Worm (Caenorhabditis elegans) whole organism, L2 larva: ENCODE results near the gene C52E4.7.

ENCODE experiments used
- C34F6.9 ChIP-seq: fragments of 150-350 bp; optimal IDR thresholded peaks from 2 replicates; lab custom pipeline; 2014; ENCODE audit warnings: missing biosample characterization, missing genetic modification characterization
- R02D3.7 ChIP-seq: fragments of 150-350 bp; optimal IDR thresholded peaks from 2 replicates; lab custom pipeline; 2014; ENCODE audit warnings: missing biosample characterization, missing genetic modification characterization
- Y55F3AM.14 ChIP-seq: fragments of 200-800 bp; sonication (Bioruptor generic); optimal IDR thresholded peaks from 2 replicates; lab custom pipeline; 2018; ENCODE audit warnings: mild to moderate bottlenecking, missing genetic modification characterization, missing compliant biosample characterization
- ZK546.5 ChIP-seq: sonication (generic microtip); optimal IDR thresholded peaks from 2 replicates; lab custom pipeline; 2017; ENCODE audit warnings: missing biosample characterization, missing genetic modification characterization
- alr-1 ChIP-seq: fragments of 150-350 bp; optimal IDR thresholded peaks from 2 replicates; lab custom pipeline; 2014; ENCODE audit warnings: missing biosample characterization, missing genetic modification characterization
- aly-2 ChIP-seq: fragments of 150-350 bp; optimal IDR thresholded peaks from 2 replicates; lab custom pipeline; 2014; ENCODE audit warnings: missing biosample characterization, missing genetic modification characterization
- ama-1 ChIP-seq: fragments of 150-350 bp; optimal IDR thresholded peaks from 2 replicates; lab custom pipeline; 2018; ENCODE audit warnings: inconsistent platforms
- blmp-1 ChIP-seq: sonication (generic microtip); optimal IDR thresholded peaks from 2 replicates; lab custom pipeline; 2017; ENCODE audit warnings: missing genetic modification characterization, mild to moderate bottlenecking, missing compliant biosample characterization, antibody characterized with exemption, moderate library complexity; ENCODE audit not compliant: insufficient read depth
- crh-2 ChIP-seq: sonication (generic microtip); optimal IDR thresholded peaks from 2 replicates; lab custom pipeline; 2017; ENCODE audit warnings: missing biosample characterization, missing genetic modification characterization
- dmd-4 ChIP-seq: sonication (generic microtip); optimal IDR thresholded peaks from 2 replicates; lab custom pipeline; 2017; ENCODE audit warnings: missing biosample characterization, missing genetic modification characterization
- egl-27 ChIP-seq: sonication (generic microtip); optimal IDR thresholded peaks from 3 replicates; lab custom pipeline; 2017; ENCODE audit warnings: missing biosample characterization, missing genetic modification reagents, missing genetic modification characterization
- elt-1 ChIP-seq: fragments of 150-350 bp; optimal IDR thresholded peaks from 2 replicates; lab custom pipeline; 2014; ENCODE audit warnings: missing biosample characterization, missing genetic modification characterization
- elt-3 ChIP-seq: sonication (generic microtip); optimal IDR thresholded peaks from 2 replicates; lab custom pipeline; 2017; ENCODE audit warnings: missing biosample characterization, missing genetic modification characterization
- fos-1 ChIP-seq: fragments of 150-350 bp; optimal IDR thresholded peaks from 2 replicates; lab custom pipeline; 2014; ENCODE audit warnings: missing biosample characterization, missing genetic modification characterization
- gmeb-1 ChIP-seq: fragments of 150-350 bp; optimal IDR thresholded peaks from 2 replicates; lab custom pipeline; 2014; ENCODE audit warnings: missing biosample characterization, missing genetic modification characterization
- lin-11 ChIP-seq: fragments of 150-350 bp; sonication (generic microtip); optimal IDR thresholded peaks from 2 replicates; lab custom pipeline; 2014; ENCODE audit warnings: missing biosample characterization, missing genetic modification characterization, inconsistent platforms, mixed read lengths
- lin-39 ChIP-seq: fragments of 150-350 bp; optimal IDR thresholded peaks from 2 replicates; lab custom pipeline; 2014; ENCODE audit warnings: missing biosample characterization, missing genetic modification reagents, missing genetic modification characterization
- lsy-2 ChIP-seq, 2 experiments: fragments of 150-350 bp in 1 of 2; sonication (generic microtip) in 1 of 2; optimal IDR thresholded peaks; 2 replicates each; lab custom pipeline; 2014 to 2017; ENCODE audit warnings: missing biosample characterization in 2 of 2, missing genetic modification characterization in 2 of 2
- mab-5 ChIP-seq: fragments of 150-350 bp; optimal IDR thresholded peaks from 2 replicates; lab custom pipeline; 2014; ENCODE audit warnings: missing biosample characterization, missing genetic modification characterization
- mdl-1 ChIP-seq, 2 experiments: fragments of 150-350 bp in 1 of 2; sonication (generic microtip) in 1 of 2; optimal IDR thresholded peaks; 2 replicates each; lab custom pipeline; 2017; ENCODE audit warnings: missing biosample characterization in 2 of 2, missing genetic modification characterization in 2 of 2
- nhr-10 ChIP-seq: sonication (generic microtip); optimal IDR thresholded peaks from 2 replicates; lab custom pipeline; 2017; ENCODE audit warnings: missing biosample characterization, missing genetic modification characterization
- nhr-11 ChIP-seq: fragments of 150-350 bp; optimal IDR thresholded peaks from 2 replicates; lab custom pipeline; 2014; ENCODE audit warnings: missing biosample characterization, missing genetic modification characterization
- nhr-12 ChIP-seq: fragments of 150-350 bp; optimal IDR thresholded peaks from 2 replicates; lab custom pipeline; 2014; ENCODE audit warnings: missing biosample characterization, missing genetic modification characterization
- nhr-129 ChIP-seq: fragments of 150-350 bp; optimal IDR thresholded peaks from 2 replicates; lab custom pipeline; 2014; ENCODE audit warnings: missing biosample characterization, missing genetic modification characterization
- nhr-23 ChIP-seq: fragments of 150-350 bp; optimal IDR thresholded peaks from 2 replicates; lab custom pipeline; 2014; ENCODE audit warnings: missing biosample characterization, missing genetic modification reagents, missing genetic modification characterization
- nhr-237 ChIP-seq: fragments of 150-350 bp; optimal IDR thresholded peaks from 2 replicates; lab custom pipeline; 2014; ENCODE audit warnings: missing biosample characterization, missing genetic modification characterization
- nhr-77 ChIP-seq: fragments of 150-350 bp; optimal IDR thresholded peaks from 2 replicates; lab custom pipeline; 2014; ENCODE audit warnings: missing biosample characterization, missing genetic modification characterization
- peb-1 ChIP-seq: fragments of 150-350 bp; optimal IDR thresholded peaks from 2 replicates; lab custom pipeline; 2014; ENCODE audit warnings: missing biosample characterization, missing genetic modification characterization
- sem-4 ChIP-seq: fragments of 150-350 bp; optimal IDR thresholded peaks from 2 replicates; lab custom pipeline; 2014; ENCODE audit warnings: missing biosample characterization, missing genetic modification reagents, missing genetic modification characterization
- skn-1 ChIP-seq: sonication (generic microtip); optimal IDR thresholded peaks from 2 replicates; lab custom pipeline; 2017; ENCODE audit warnings: missing biosample characterization, missing genetic modification characterization
- sma-3 ChIP-seq: sonication (generic microtip); optimal IDR thresholded peaks from 2 replicates; lab custom pipeline; 2016; ENCODE audit warnings: missing genetic modification reagents, missing genetic modification characterization, missing compliant biosample characterization
- sma-9 ChIP-seq, 2 experiments: fragments of 150-350 bp in 1 of 2; sonication (generic microtip) in 1 of 2; optimal IDR thresholded peaks; 2 replicates each; lab custom pipeline; 2014 to 2016; ENCODE audit warnings: missing genetic modification characterization in 2 of 2, mild to moderate bottlenecking in 1 of 2, missing biosample characterization in 1 of 2, missing compliant biosample characterization in 1 of 2, missing genetic modification reagents in 1 of 2, moderate library complexity in 1 of 2
- snpc-4 ChIP-seq: fragments of 150-350 bp; optimal IDR thresholded peaks from 2 replicates; lab custom pipeline; 2014; ENCODE audit warnings: missing biosample characterization, missing genetic modification characterization
- unc-39 ChIP-seq: fragments of 150-350 bp; optimal IDR thresholded peaks from 2 replicates; lab custom pipeline; 2014; ENCODE audit warnings: missing biosample characterization, missing genetic modification characterization
- unc-55 ChIP-seq: fragments of 150-350 bp; sonication (generic microtip); optimal IDR thresholded peaks from 3 replicates; lab custom pipeline; 2014; ENCODE audit warnings: missing biosample characterization, missing genetic modification reagents, missing genetic modification characterization
- unc-62 ChIP-seq: fragments of 150-350 bp; optimal IDR thresholded peaks from 2 replicates; lab custom pipeline; 2014; ENCODE audit warnings: missing biosample characterization, missing genetic modification reagents, missing genetic modification characterization
- ztf-1 ChIP-seq: fragments of 200-800 bp; sonication (Bioruptor generic); conservative IDR thresholded peaks from 2 replicates; pipeline ENCODE4 v1.3.6; 2022; ENCODE audit warnings: missing genetic modification characterization, missing compliant biosample characterization
- ztf-11 ChIP-seq: sonication (generic microtip); optimal IDR thresholded peaks from 2 replicates; lab custom pipeline; 2017; ENCODE audit warnings: missing biosample characterization, missing genetic modification characterization

Gene C52E4.7

DNA sequence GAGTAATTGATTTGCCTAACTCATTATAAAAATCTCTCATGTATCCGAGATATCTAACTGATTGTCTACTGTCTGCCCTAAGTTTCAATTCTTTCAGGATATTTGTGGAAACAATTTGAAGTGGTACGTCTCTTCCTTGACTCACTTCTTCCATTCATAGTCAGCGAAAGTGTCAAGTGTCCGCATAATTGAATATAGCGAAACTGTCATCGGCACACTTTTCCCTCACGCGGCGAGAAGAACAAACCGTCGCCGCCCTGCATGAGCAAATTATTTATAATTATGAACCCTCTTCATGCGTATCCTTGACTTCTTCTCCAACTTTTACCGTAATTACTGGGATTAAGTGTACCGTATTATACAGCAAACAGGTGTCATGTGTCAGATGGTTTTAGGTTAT lies 45.5 kb upstream of the C52E4.7 start:
- TF ChIP-seq unc-39 (tag; lab: Kevin White, UChicago) (no peak), alr-1 (no peak), lin-11 (no peak), dmd-4 (tag; lab: Kevin White, UChicago) (no peak), ama-1 (lab: Kevin White, UChicago) (no peak), ZK546.5 (tag; lab: Kevin White, UChicago) (no peak), unc-62 (GFP tag; lab: Kevin White, UChicago) (no peak), sem-4 (no peak), elt-1 (tag; lab: Kevin White, UChicago) (no peak), gmeb-1 (tag; lab: Kevin White, UChicago) (no peak), C34F6.9 (tag; lab: Kevin White, UChicago) (no peak), sma-3 (GFP tag; lab: Kevin White, UChicago) (no peak), aly-2 (no peak), unc-55 (GFP tag; lab: Kevin White, UChicago) (no peak), skn-1 (tag; lab: Kevin White, UChicago) (no peak)

DNA sequence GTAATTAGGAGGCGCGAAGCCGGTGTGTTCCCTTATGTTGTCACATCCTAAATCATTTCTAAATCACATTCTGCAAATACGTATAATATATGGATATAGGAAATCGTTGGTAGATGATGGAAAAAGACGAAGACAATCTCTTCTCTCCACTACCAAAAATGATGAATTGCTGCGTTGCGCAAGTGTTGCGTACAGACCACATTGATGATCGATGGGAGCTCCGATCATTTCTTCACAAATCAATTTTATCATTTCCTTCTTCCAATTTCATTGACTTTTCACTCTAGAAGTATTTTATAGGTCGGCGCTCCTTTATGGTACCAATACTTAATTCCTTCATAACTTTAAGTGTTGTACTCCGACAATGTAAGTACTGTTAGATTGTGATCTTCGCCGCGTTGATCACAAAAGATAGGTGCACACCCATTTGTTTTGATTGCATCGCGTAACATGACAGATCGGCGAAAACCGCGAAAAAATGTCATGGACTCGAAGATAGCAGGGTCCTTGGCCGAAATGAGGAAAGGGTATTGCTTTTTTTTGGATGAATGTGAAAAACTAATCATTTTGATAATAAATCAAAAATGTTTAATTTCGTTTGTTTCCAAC lies 44.5 kb upstream of the C52E4.7 start:
- TF ChIP-seq lsy-2 (tag; optimal IDR thresholded peaks at IDR 0.05; lab: Kevin White, UChicago): no peak
- TF ChIP-seq elt-1 (tag; lab: Kevin White, UChicago): peak; percentile 24
- TF ChIP-seq, all 48 proteins: peak for 1

DNA sequence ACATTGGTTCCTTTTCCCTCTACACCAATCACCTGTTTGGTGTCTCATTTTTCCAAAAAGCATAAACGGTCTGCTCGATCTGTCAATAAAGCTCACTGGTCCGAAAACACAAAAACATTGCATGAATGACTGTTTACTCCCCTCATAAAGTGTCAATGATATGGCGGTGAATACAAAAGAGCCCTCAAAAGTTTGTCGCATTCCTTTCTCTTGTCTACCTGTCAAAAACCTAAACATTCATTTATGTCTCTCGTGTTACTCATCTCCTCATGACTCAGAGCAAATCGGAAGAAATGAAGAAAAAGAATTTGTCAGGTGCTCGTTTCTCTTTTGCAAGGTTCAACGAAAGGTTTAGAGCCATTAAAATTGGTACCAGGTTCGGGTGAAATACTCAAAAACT lies 42.9 kb upstream of the C52E4.7 start:
- no peak for TF ChIP-seq unc-55 (GFP tag; lab: Kevin White, UChicago)
- TF ChIP-seq nhr-237: no peak
- TF ChIP-seq ztf-1 (GFP tag; lab: Robert Waterston, UW): no peak
- no peak for TF ChIP-seq elt-3 (tag; lab: Kevin White, UChicago)
- no peak for TF ChIP-seq elt-1 (tag; lab: Kevin White, UChicago)
- no peak for TF ChIP-seq fos-1 (tag; lab: Kevin White, UChicago)
- no peak for TF ChIP-seq nhr-12
- no peak for TF ChIP-seq nhr-10 (tag; lab: Kevin White, UChicago)
- TF ChIP-seq mdl-1 (tag; optimal IDR thresholded peaks at IDR 0.05; lab: Kevin White, UChicago): no peak
- no peak for TF ChIP-seq nhr-11 (tag; lab: Kevin White, UChicago)
- no peak for TF ChIP-seq lin-39
- TF ChIP-seq nhr-77 (tag; lab: Kevin White, UChicago): no peak
- TF ChIP-seq skn-1 (tag; lab: Kevin White, UChicago): no peak
- no peak for TF ChIP-seq peb-1 (tag; lab: Kevin White, UChicago)
- TF ChIP-seq C34F6.9 (tag; lab: Kevin White, UChicago): no peak
- no peak for TF ChIP-seq sma-9 (GFP tag; optimal IDR thresholded peaks at IDR 0.05; lab: Kevin White, UChicago)
- no peak for TF ChIP-seq sma-9 (tag; optimal IDR thresholded peaks at IDR 0.05; lab: Kevin White, UChicago)
- TF ChIP-seq crh-2 (tag; lab: Kevin White, UChicago): no peak

DNA sequence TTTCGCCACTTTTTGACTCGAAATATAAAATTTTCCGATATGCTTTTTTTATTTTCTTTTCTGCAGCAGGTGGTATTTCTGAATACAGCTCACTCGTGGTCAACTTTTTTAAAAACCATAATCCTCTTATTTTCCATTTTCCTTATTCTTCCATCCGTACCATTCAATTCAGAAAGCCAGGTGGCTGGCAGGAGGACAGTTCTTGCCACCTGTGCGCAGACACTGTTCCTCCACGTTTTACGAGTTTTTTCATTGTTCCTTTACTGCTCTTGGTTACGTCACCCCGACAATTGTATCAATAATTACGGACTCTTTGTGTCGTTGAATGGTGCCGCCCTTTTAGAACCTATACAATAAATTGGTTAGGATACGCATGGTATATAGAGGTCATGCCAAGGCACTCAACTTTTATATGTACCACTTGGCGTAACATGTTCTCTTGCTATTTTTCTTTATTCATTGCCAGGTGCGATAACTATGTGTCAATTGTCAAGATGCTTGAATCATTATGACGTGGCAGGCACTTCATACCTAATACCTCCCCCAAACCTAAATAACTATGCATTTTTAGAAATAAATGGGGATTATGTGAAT lies 41.1 kb upstream of the C52E4.7 start:
- TF ChIP-seq blmp-1 (tag; lab: Kevin White, UChicago): no peak
- TF ChIP-seq mab-5: no peak
- no peak for TF ChIP-seq ztf-11 (tag; lab: Kevin White, UChicago)
- TF ChIP-seq nhr-77 (tag; lab: Kevin White, UChicago): no peak
- no peak for TF ChIP-seq snpc-4
- no peak for TF ChIP-seq alr-1
- TF ChIP-seq egl-27 (tag; lab: Kevin White, UChicago): no peak
- TF ChIP-seq skn-1 (tag; lab: Kevin White, UChicago): no peak
- TF ChIP-seq, all 48 proteins: peak for 0

DNA sequence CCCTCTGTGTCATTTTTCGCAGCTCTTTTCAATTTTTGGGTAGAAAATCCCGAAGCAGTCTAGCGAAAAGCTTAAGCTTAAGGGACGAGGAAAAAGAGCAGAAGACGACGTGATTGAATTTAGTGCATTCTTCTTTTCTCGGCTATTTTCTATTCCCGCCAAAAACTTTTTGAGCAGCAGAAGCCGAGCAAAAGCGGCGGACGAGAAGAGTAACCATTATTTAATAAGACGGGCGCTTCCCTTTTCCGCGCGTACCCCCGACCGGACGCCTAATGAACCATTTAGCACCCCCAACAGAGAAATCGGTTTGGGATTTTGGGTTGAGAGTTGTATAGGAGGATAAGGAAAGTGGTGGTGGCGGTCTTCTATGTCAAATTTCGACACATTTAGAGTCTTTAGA lies 40.5 kb upstream of the C52E4.7 start:
- TF ChIP-seq nhr-237 (no peak), nhr-23 (no peak), sma-9 (GFP tag; optimal IDR thresholded peaks at IDR 0.05; lab: Kevin White, UChicago) (no peak), sma-9 (tag; optimal IDR thresholded peaks at IDR 0.05; lab: Kevin White, UChicago) (no peak), unc-39 (tag; lab: Kevin White, UChicago) (no peak), R02D3.7 (no peak), nhr-77 (tag; lab: Kevin White, UChicago) (no peak), Y55F3AM.14 (GFP tag; lab: Kevin White, UChicago) (no peak), lin-39 (no peak), nhr-129 (tag; lab: Kevin White, UChicago) (no peak), ztf-1 (GFP tag; lab: Robert Waterston, UW) (no peak), fos-1 (tag; lab: Kevin White, UChicago) (no peak), mab-5 (no peak)
